Worm (Caenorhabditis elegans): Measurements from ENCODE around the gene cee-1.
A peak's percentile ranks its signal among the peaks of the same experiment; 100 is the strongest.

The cee-1 gene

DNA sequence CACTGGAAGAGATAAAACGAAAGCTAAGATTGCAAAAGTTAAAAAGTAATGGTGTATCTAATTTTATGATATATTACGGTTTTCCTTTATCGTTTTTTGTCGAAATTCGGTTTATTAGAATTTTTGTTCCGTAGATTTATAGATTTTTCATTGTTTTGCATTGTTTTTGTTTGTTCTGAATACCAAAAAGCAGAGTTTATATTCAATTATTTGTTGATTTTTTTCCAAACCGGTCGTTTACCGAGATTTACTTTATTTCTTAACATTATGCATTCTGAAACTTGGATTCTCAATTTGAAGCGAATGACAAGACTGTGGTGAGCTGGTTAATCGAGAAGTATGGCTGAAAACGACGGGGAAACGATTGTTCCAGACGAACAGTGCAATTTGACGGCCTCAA lies 24.5 kb downstream of the cee-1 start, which contains the start of gene fsn-1:
TSS of gene fsn-1 (plus strand) at position 301 of the 400 bp plus-strand sequence.
- no peak for TF ChIP-seq nhr-237 (tag; optimal IDR thresholded peaks at IDR 0.05)

- TF ChIP-seq sem-2 (GFP tag; optimal IDR thresholded peaks at IDR 0.05) = no peak
- no peak for TF ChIP-seq snpc-4 (tag; optimal IDR thresholded peaks at IDR 0.05)
- TF ChIP-seq hlh-1 (tag; optimal IDR thresholded peaks at IDR 0.05) = no peak
- no peak for TF ChIP-seq ceh-43 (GFP tag; optimal IDR thresholded peaks at IDR 0.05)
- TF ChIP-seq elt-3 (tag; optimal IDR thresholded peaks at IDR 0.05) = no peak
- no peak for TF ChIP-seq bed-3 (GFP tag; optimal IDR thresholded peaks at IDR 0.05)
- TF ChIP-seq flh-1 (GFP tag; optimal IDR thresholded peaks at IDR 0.05) = no peak
- TF ChIP-seq nhr-28 (tag; optimal IDR thresholded peaks at IDR 0.05) = no peak
- TF ChIP-seq pha-4 (tag; optimal IDR thresholded peaks at IDR 0.05) = no peak
- no peak for TF ChIP-seq ceh-39 (tag; optimal IDR thresholded peaks at IDR 0.05)
- TF ChIP-seq mab-5 (tag; optimal IDR thresholded peaks at IDR 0.05) = no peak
- TF ChIP-seq mep-1 (tag; optimal IDR thresholded peaks at IDR 0.05) = no peak
- TF ChIP-seq mls-2 (tag; optimal IDR thresholded peaks at IDR 0.05) = no peak
- no peak for TF ChIP-seq tbx-8 (GFP tag; optimal IDR thresholded peaks at IDR 0.05)
- no peak for TF ChIP-seq blmp-1 (tag; optimal IDR thresholded peaks at IDR 0.05)
- TF ChIP-seq lsy-2 (tag; optimal IDR thresholded peaks at IDR 0.05) = no peak
Measured at ce11 chrIII:4939267-4939666, 26.8 kb downstream of the cee-1 start, which contains the start of gene rpb-2. Gene rpb-2, plus strand, starts transcription at chrIII:4939567.

DNA sequence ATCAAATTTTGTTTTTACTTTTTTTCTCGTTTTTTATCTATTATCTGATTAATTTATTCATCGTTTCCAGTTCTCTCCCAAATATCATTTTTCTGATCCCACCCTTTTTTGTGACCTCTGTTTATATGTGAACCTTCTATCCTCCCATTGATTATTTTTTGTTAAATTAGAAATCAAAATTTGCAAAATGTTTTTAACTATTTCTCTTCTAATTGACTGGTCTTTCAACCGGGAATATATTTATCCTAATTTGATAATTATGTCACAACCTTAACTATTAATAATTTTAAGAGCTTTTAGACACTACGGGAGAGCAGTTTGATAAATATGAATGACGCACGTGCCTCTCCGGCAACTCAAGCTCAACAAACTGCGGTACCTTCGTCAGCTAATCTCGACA lies 31.7 kb downstream of the cee-1 start, which contains the start of gene ntl-9:
TSS of gene ntl-9 (plus strand) at position 301 of the 400 bp plus-strand sequence.
- no peak for TF ChIP-seq nhr-237 (tag; optimal IDR thresholded peaks at IDR 0.05)
- TF ChIP-seq mls-2 (tag; optimal IDR thresholded peaks at IDR 0.05) = no peak
- TF ChIP-seq lsy-2 (tag; optimal IDR thresholded peaks at IDR 0.05) = no peak
- no peak for TF ChIP-seq tbx-8 (GFP tag; optimal IDR thresholded peaks at IDR 0.05)
- TF ChIP-seq drap-1 (GFP tag; optimal IDR thresholded peaks at IDR 0.05) = no peak
- TF ChIP-seq ceh-83 (GFP tag; optimal IDR thresholded peaks at IDR 0.05) = no peak
- no peak for TF ChIP-seq mep-1 (tag; optimal IDR thresholded peaks at IDR 0.05)
- TF ChIP-seq mab-5 (tag; optimal IDR thresholded peaks at IDR 0.05) = no peak
- TF ChIP-seq elt-1 (tag; optimal IDR thresholded peaks at IDR 0.05; ENCODE audit: borderline replicate concordance, insufficient read depth) = no peak
- TF ChIP-seq lin-32 (GFP tag; optimal IDR thresholded peaks at IDR 0.05) = no peak
- TF ChIP-seq zip-8 (tag; optimal IDR thresholded peaks at IDR 0.05) = no peak
- TF ChIP-seq bed-3 (GFP tag; optimal IDR thresholded peaks at IDR 0.05) = no peak
- TF ChIP-seq nhr-12 (tag; optimal IDR thresholded peaks at IDR 0.05) = no peak
- TF ChIP-seq ces-1 (GFP tag; optimal IDR thresholded peaks at IDR 0.05) = no peak
- no peak for TF ChIP-seq ceh-39 (tag; optimal IDR thresholded peaks at IDR 0.05)
- no peak for TF ChIP-seq elt-3 (tag; optimal IDR thresholded peaks at IDR 0.05)
- no peak for TF ChIP-seq ceh-43 (GFP tag; optimal IDR thresholded peaks at IDR 0.05)
- no peak for TF ChIP-seq ham-2 (GFP tag; optimal IDR thresholded peaks at IDR 0.05)
- TF ChIP-seq unc-120 (tag; optimal IDR thresholded peaks at IDR 0.05; ENCODE audit: poor library complexity, severe bottlenecking) = no peak
- no peak for TF ChIP-seq sptf-1 (tag; optimal IDR thresholded peaks at IDR 0.05)

ce11 chrIII:4947352-4947751 lies 34.9 kb downstream of the cee-1 start:
- TF ChIP-seq unc-62 (GFP tag; optimal IDR thresholded peaks at IDR 0.05) (peak; percentile 71), ceh-83 (GFP tag; optimal IDR thresholded peaks at IDR 0.05) (peak; percentile 78), cnd-1 (tag; optimal IDR thresholded peaks at IDR 0.05) (peak; percentile 91), tbx-8 (GFP tag; optimal IDR thresholded peaks at IDR 0.05) (peak; percentile 43), drap-1 (GFP tag; optimal IDR thresholded peaks at IDR 0.05) (peak; percentile 57), nhr-28 (tag; optimal IDR thresholded peaks at IDR 0.05) (no peak), pha-4 (tag; optimal IDR thresholded peaks at IDR 0.05) (no peak), nhr-2 (tag; optimal IDR thresholded peaks at IDR 0.05) (no peak), ham-2 (GFP tag; optimal IDR thresholded peaks at IDR 0.05) (peak; percentile 80), flh-1 (GFP tag; optimal IDR thresholded peaks at IDR 0.05) (no peak), lin-32 (GFP tag; optimal IDR thresholded peaks at IDR 0.05) (peak; percentile 20), hlh-1 (tag; optimal IDR thresholded peaks at IDR 0.05) (peak; percentile 15), elt-3 (tag; optimal IDR thresholded peaks at IDR 0.05) (no peak), M03D4.4 (tag; optimal IDR thresholded peaks at IDR 0.05) (peak; percentile 73), mls-2 (tag; optimal IDR thresholded peaks at IDR 0.05) (peak; percentile 86), sem-2 (GFP tag; optimal IDR thresholded peaks at IDR 0.05) (peak; percentile 29), ztf-11 (tag; optimal IDR thresholded peaks at IDR 0.05) (peak; percentile 83), nhr-12 (tag; optimal IDR thresholded peaks at IDR 0.05) (no peak), bed-3 (GFP tag; optimal IDR thresholded peaks at IDR 0.05) (no peak), ceh-43 (GFP tag; optimal IDR thresholded peaks at IDR 0.05) (peak; percentile 58), mep-1 (tag; optimal IDR thresholded peaks at IDR 0.05) (peak; percentile 52), mab-5 (tag; optimal IDR thresholded peaks at IDR 0.05) (no peak), unc-39 (tag; optimal IDR thresholded peaks at IDR 0.05) (no peak), lsy-2 (tag; optimal IDR thresholded peaks at IDR 0.05) (no peak), blmp-1 (tag; optimal IDR thresholded peaks at IDR 0.05) (no peak), sptf-1 (tag; optimal IDR thresholded peaks at IDR 0.05) (peak; percentile 84), unc-120 (tag; optimal IDR thresholded peaks at IDR 0.05; ENCODE audit: poor library complexity, severe bottlenecking) (peak; percentile 64), lin-13 (tag; optimal IDR thresholded peaks at IDR 0.05) (no peak), nhr-76 (tag; optimal IDR thresholded peaks at IDR 0.05) (no peak), zip-8 (tag; optimal IDR thresholded peaks at IDR 0.05) (no peak), ces-1 (GFP tag; optimal IDR thresholded peaks at IDR 0.05) (peak; percentile 71)

Data from whole organism, mixed stage, embryonic.